Fruit fly (Drosophila melanogaster) whole organism, embryonic: ENCODE data around the gene Mondo.

Experiments
- Adf1 ChIP-seq: fragments of 200-800 bp; sonication (Bioruptor generic); IDR thresholded peaks from 2 replicates; pipeline ENCODE4 v1.3.6; 2022; ENCODE audit warnings: missing biosample characterization, missing genetic modification characterization
- CG10543 ChIP-seq: fragments of 200-800 bp; sonication (Bioruptor generic); optimal IDR thresholded peaks from 3 replicates; lab custom pipeline; 2017; ENCODE audit warnings: missing biosample characterization, mild to moderate bottlenecking, missing genetic modification characterization, moderate library complexity
- CG12155 ChIP-seq: fragments of 200-800 bp; sonication (Bioruptor generic); optimal IDR thresholded peaks from 3 replicates; lab custom pipeline; 2016; ENCODE audit warnings: missing biosample characterization, missing genetic modification characterization
- CG13287 ChIP-seq: fragments of 200-800 bp; sonication (Bioruptor generic); IDR thresholded peaks from 2 replicates; pipeline ENCODE4 v1.3.6; 2022; ENCODE audit warnings: missing biosample characterization, missing genetic modification characterization; ENCODE audit not compliant: partially characterized antibody
- CG13424 ChIP-seq: fragments of 200-800 bp; sonication (Bioruptor generic); optimal IDR thresholded peaks from 2 replicates; lab custom pipeline; 2019; ENCODE audit warnings: missing biosample characterization, mild to moderate bottlenecking, missing genetic modification characterization, moderate library complexity
- CG14965 ChIP-seq: fragments of 200-800 bp; sonication (Bioruptor generic); optimal IDR thresholded peaks from 2 replicates; lab custom pipeline; 2016; ENCODE audit warnings: missing biosample characterization, missing genetic modification characterization, borderline replicate concordance
- CG15696 ChIP-seq: fragments of 200-800 bp; sonication (Bioruptor generic); optimal IDR thresholded peaks from 2 replicates; lab custom pipeline; 2019; ENCODE audit warnings: missing biosample characterization, mild to moderate bottlenecking, missing genetic modification characterization, moderate library complexity
- CG17359 ChIP-seq: fragments of 200-800 bp; sonication (Bioruptor generic); optimal IDR thresholded peaks from 3 replicates; lab custom pipeline; 2018; ENCODE audit warnings: missing biosample characterization, mild to moderate bottlenecking, missing genetic modification characterization, moderate library complexity
- CG18599 ChIP-seq: fragments of 200-800 bp; sonication (Bioruptor generic); optimal IDR thresholded peaks from 3 replicates; lab custom pipeline; 2017; ENCODE audit warnings: missing biosample characterization, missing genetic modification characterization, mild to moderate bottlenecking, moderate library complexity, missing genetic modification reagents
- CG32767 ChIP-seq: fragments of 200-800 bp; sonication (Bioruptor generic); IDR thresholded peaks from 2 replicates; pipeline ENCODE4 v1.3.6; 2022; ENCODE audit warnings: missing biosample characterization, missing genetic modification characterization
- CG34376 ChIP-seq: fragments of 200-800 bp; sonication (Bioruptor generic); optimal IDR thresholded peaks from 2 replicates; lab custom pipeline; 2018; ENCODE audit warnings: missing biosample characterization, mild to moderate bottlenecking, missing genetic modification characterization
- CG6689 ChIP-seq: fragments of 200-800 bp; sonication (Bioruptor generic); IDR thresholded peaks from 2 replicates; pipeline ENCODE4 v1.3.6; 2022; ENCODE audit warnings: missing biosample characterization, missing genetic modification characterization
- CG7357 ChIP-seq: fragments of 200-800 bp; sonication (Bioruptor generic); IDR thresholded peaks from 3 replicates; pipeline ENCODE4 v1.3.6; 2022; ENCODE audit warnings: missing biosample characterization, missing genetic modification characterization
- CG7987 ChIP-seq: fragments of 200-800 bp; sonication (Bioruptor generic); optimal IDR thresholded peaks from 2 replicates; lab custom pipeline; 2018; ENCODE audit warnings: missing biosample characterization, mild to moderate bottlenecking, missing genetic modification characterization, moderate library complexity
- CG8290 ChIP-seq, 3 experiments: fragments of 200-800 bp; sonication (Bioruptor generic); optimal IDR thresholded peaks; 2 replicates each; lab custom pipeline; 2016 to 2019; ENCODE audit warnings: missing biosample characterization in 3 of 3, missing genetic modification characterization in 3 of 3, mild to moderate bottlenecking in 2 of 3, moderate library complexity in 1 of 3
- CG8924 ChIP-seq: fragments of 200-800 bp; optimal IDR thresholded peaks from 3 replicates; lab custom pipeline; 2019; ENCODE audit warnings: missing biosample characterization, mild to moderate bottlenecking, missing genetic modification characterization, moderate library complexity
- CTCF ChIP-seq: fragments of 200-800 bp; sonication (Bioruptor generic); optimal IDR thresholded peaks from 2 replicates; lab custom pipeline; 2017; ENCODE audit warnings: missing biosample characterization, mild to moderate bottlenecking, missing genetic modification characterization, moderate library complexity
- Deaf1 ChIP-seq: fragments of 200-800 bp; optimal IDR thresholded peaks from 3 replicates; lab custom pipeline; 2019; ENCODE audit warnings: missing biosample characterization, mild to moderate bottlenecking, missing genetic modification characterization, moderate library complexity
- Fer1 ChIP-seq: fragments of 200-800 bp; sonication (Bioruptor generic); optimal IDR thresholded peaks from 2 replicates; lab custom pipeline; 2017; ENCODE audit warnings: missing biosample characterization, mild to moderate bottlenecking, missing genetic modification characterization
- Hand ChIP-seq: fragments of 200-800 bp; sonication (Bioruptor generic); optimal IDR thresholded peaks from 2 replicates; lab custom pipeline; 2017; ENCODE audit warnings: mild to moderate bottlenecking, missing biosample characterization, missing genetic modification reagents, missing genetic modification characterization
- HmgD ChIP-seq: fragments of 200-800 bp; sonication (Bioruptor generic); optimal IDR thresholded peaks from 3 replicates; lab custom pipeline; 2016; ENCODE audit warnings: missing biosample characterization, missing genetic modification characterization
- Hr78 ChIP-seq, 2 experiments: fragments of 200-800 bp in 1 of 2; fragments of >200 bp in 1 of 2; sonication (Bioruptor generic) in 1 of 2; optimal IDR thresholded peaks; 2 replicates each; lab custom pipeline; 2017 to 2019; ENCODE audit warnings: missing biosample characterization in 2 of 2, missing genetic modification characterization in 2 of 2, mild to moderate bottlenecking in 1 of 2, moderate library complexity in 1 of 2
- Med ChIP-seq: fragments of 200-800 bp; sonication (Bioruptor generic); peaks from one replicate; lab custom pipeline; 2016; ENCODE audit warnings: missing biosample characterization, missing genetic modification characterization, mild to moderate bottlenecking, inconsistent platforms, moderate library complexity
- Nf-YB ChIP-seq: fragments of 200-800 bp; sonication (Bioruptor generic); optimal IDR thresholded peaks from 3 replicates; lab custom pipeline; 2019; ENCODE audit warnings: missing biosample characterization, mild to moderate bottlenecking, missing genetic modification characterization, moderate library complexity
- abd-A ChIP-seq: fragments of 200-800 bp; sonication (Bioruptor generic); optimal IDR thresholded peaks from 3 replicates; lab custom pipeline; 2019; ENCODE audit warnings: missing biosample characterization, mild to moderate bottlenecking, missing genetic modification characterization, moderate library complexity
- chif ChIP-seq, 2 experiments: fragments of 200-800 bp; sonication (Bioruptor generic); optimal IDR thresholded peaks; 3 replicates each; lab custom pipeline; 2016; ENCODE audit warnings: missing biosample characterization in 2 of 2, missing genetic modification characterization in 2 of 2
- chinmo ChIP-seq: fragments of 200-800 bp; sonication (Bioruptor generic); IDR thresholded peaks from 4 replicates; pipeline ENCODE4 v1.3.6; 2022; ENCODE audit warnings: missing biosample characterization, missing genetic modification characterization; ENCODE audit not compliant: partially characterized antibody
- chm ChIP-seq: fragments of 200-800 bp; sonication (Bioruptor generic); IDR thresholded peaks from 2 replicates; pipeline ENCODE4 v1.3.6; 2022; ENCODE audit warnings: missing biosample characterization, missing genetic modification characterization
- chn ChIP-seq: fragments of 200-800 bp; sonication (Bioruptor generic); optimal IDR thresholded peaks from 2 replicates; lab custom pipeline; 2016; ENCODE audit warnings: missing biosample characterization, missing genetic modification characterization
- da ChIP-seq: fragments of 200-800 bp; sonication (Bioruptor generic); optimal IDR thresholded peaks from 2 replicates; lab custom pipeline; 2016; ENCODE audit warnings: missing biosample characterization, missing genetic modification characterization
- dm ChIP-seq: fragments of 200-800 bp; sonication (Bioruptor generic); optimal IDR thresholded peaks from 3 replicates; lab custom pipeline; 2016; ENCODE audit warnings: missing biosample characterization, missing genetic modification characterization
- exex ChIP-seq: fragments of 200-800 bp; sonication (Bioruptor generic); optimal IDR thresholded peaks from 4 replicates; lab custom pipeline; 2018; ENCODE audit warnings: missing biosample characterization, mild to moderate bottlenecking, missing genetic modification characterization, moderate library complexity
- kay ChIP-seq: fragments of 200-800 bp; sonication (Bioruptor generic); optimal IDR thresholded peaks from 2 replicates; lab custom pipeline; 2016; ENCODE audit warnings: missing biosample characterization, missing genetic modification characterization
- ken ChIP-seq: fragments of 200-800 bp; sonication (Bioruptor generic); IDR thresholded peaks from 3 replicates; pipeline ENCODE4 v1.3.6; 2022; ENCODE audit warnings: missing biosample characterization, missing genetic modification characterization
- kni ChIP-seq: fragments of 200-800 bp; sonication (Bioruptor generic); optimal IDR thresholded peaks from 3 replicates; lab custom pipeline; 2017; ENCODE audit warnings: mild to moderate bottlenecking, missing biosample characterization, missing genetic modification reagents, missing genetic modification characterization
- lab ChIP-seq: fragments of 200-800 bp; sonication (Bioruptor generic); optimal IDR thresholded peaks from 3 replicates; lab custom pipeline; 2017; ENCODE audit warnings: missing biosample characterization, missing genetic modification characterization, mild to moderate bottlenecking, moderate library complexity, missing genetic modification reagents
- lbe ChIP-seq: fragments of 200-800 bp; sonication (Bioruptor generic); optimal IDR thresholded peaks from 2 replicates; lab custom pipeline; 2016; ENCODE audit warnings: missing biosample characterization, mild to moderate bottlenecking, missing genetic modification characterization
- mirr ChIP-seq: fragments of 200-800 bp; sonication (Bioruptor generic); optimal IDR thresholded peaks from 3 replicates; lab custom pipeline; 2018; ENCODE audit warnings: missing biosample characterization, mild to moderate bottlenecking, missing genetic modification characterization
- pita ChIP-seq: fragments of 200-800 bp; sonication (Bioruptor generic); optimal IDR thresholded peaks from 2 replicates; lab custom pipeline; 2017; ENCODE audit warnings: missing biosample characterization, mild to moderate bottlenecking, missing genetic modification characterization
- run ChIP-seq: fragments of 200-800 bp; sonication (Bioruptor generic); optimal IDR thresholded peaks from 3 replicates; lab custom pipeline; 2018; ENCODE audit warnings: missing biosample characterization, mild to moderate bottlenecking, missing genetic modification characterization
- scrt ChIP-seq: fragments of 200-800 bp; sonication (Bioruptor generic); optimal IDR thresholded peaks from 2 replicates; lab custom pipeline; 2018; ENCODE audit warnings: missing biosample characterization, mild to moderate bottlenecking, missing genetic modification characterization, moderate library complexity
- sna ChIP-seq: fragments of 200-800 bp; sonication (Bioruptor generic); IDR thresholded peaks from 2 replicates; pipeline ENCODE4 v1.3.6; 2022; ENCODE audit warnings: missing biosample characterization, missing genetic modification characterization; ENCODE audit not compliant: partially characterized antibody
- sqz ChIP-seq: fragments of 200-800 bp; sonication (Bioruptor generic); optimal IDR thresholded peaks from 3 replicates; lab custom pipeline; 2018; ENCODE audit warnings: missing biosample characterization, mild to moderate bottlenecking, missing genetic modification characterization
- sug ChIP-seq: fragments of 200-800 bp; optimal IDR thresholded peaks from 2 replicates; lab custom pipeline; 2019; ENCODE audit warnings: missing biosample characterization, mild to moderate bottlenecking, missing genetic modification characterization, moderate library complexity
- tna ChIP-seq: fragments of 200-800 bp; sonication (Bioruptor generic); IDR thresholded peaks from 2 replicates; pipeline ENCODE4 v1.3.6; 2022; ENCODE audit warnings: missing biosample characterization, missing genetic modification characterization; ENCODE audit not compliant: partially characterized antibody
- twi ChIP-seq: fragments of 200-800 bp; optimal IDR thresholded peaks from 2 replicates; lab custom pipeline; 2019; ENCODE audit warnings: missing biosample characterization, mild to moderate bottlenecking, missing genetic modification characterization, moderate library complexity
- unc-4 ChIP-seq: fragments of 200-800 bp; sonication (Bioruptor generic); IDR thresholded peaks from 2 replicates; pipeline ENCODE4 v1.3.6; 2022; ENCODE audit warnings: missing biosample characterization, missing genetic modification characterization; ENCODE audit not compliant: partially characterized antibody

The Mondo gene

DNA sequence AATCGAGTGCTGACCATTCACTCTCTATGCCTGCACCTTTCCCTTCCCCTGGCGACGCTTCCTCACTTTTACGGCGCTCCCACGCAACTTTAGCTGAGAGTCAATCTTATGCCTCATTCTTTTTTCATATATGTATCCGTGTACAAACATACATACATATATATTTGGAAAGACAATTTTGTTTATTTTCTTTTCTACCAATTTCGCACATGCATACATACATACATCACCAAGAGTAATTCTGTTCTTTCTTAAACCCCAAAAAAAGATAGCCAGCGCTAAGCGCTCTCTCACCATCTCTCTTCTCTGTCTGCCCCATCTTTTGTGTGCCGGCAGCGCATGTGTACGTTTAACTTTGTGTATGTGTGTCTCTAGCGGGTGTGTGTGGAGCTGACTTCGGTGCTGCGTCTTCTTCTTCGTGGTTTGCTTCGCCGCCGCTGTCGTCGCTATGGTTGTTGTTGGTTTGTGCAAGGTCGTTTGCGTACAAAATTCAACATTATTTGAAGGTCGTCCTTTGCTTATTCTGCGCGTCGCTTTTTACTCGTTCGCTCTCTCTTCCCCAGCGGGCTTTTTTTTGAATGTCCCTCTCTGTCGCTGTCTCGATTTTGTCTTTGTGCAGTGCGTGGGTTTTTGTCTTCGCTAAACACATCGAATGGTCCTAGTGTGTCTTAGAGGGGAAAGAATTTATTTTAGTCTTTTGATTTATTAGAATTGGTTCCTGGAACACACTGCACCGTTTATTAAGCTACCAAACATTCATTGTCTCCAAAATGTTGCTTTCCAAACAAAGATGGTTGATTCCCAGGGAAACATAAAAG lies 59.1 kb downstream of the Mondo start (continued):
- peak; percentile 88 for TF ChIP-seq Adf1 (GFP tag; lab: Robert Waterston, UW)
- no peak for TF ChIP-seq Hand (GFP tag; lab: Kevin White, UChicago)
- TF ChIP-seq run (tag; lab: Kevin White, UChicago): peak; percentile 16
- peak; percentile 11 for TF ChIP-seq CG8290 (GFP tag; optimal IDR thresholded peaks at IDR 0.05; lab: Kevin White, UChicago)
- no peak for TF ChIP-seq CG8290 (tag; optimal IDR thresholded peaks at IDR 0.05; lab: Kevin White, UChicago)
- TF ChIP-seq chm (GFP tag; lab: Robert Waterston, UW): 0 out of 2 replicates have a peak, but pooled peaks have one; percentile 48
- TF ChIP-seq CG10543 (GFP tag; lab: Kevin White, UChicago): peak; percentile 84
- peak; percentile 55 for TF ChIP-seq CTCF (GFP tag; lab: Kevin White, UChicago)
- peak; percentile 76 for TF ChIP-seq kni (GFP tag; lab: Kevin White, UChicago)
- TF ChIP-seq CG13287: peak; percentile 56; the same call in 1 of the 2 replicates
- TF ChIP-seq CG17359 (tag; lab: Kevin White, UChicago): no peak
- TF ChIP-seq chn (GFP tag; lab: Kevin White, UChicago): peak; percentile 29
- peak; percentile 22 for TF ChIP-seq dm
- TF ChIP-seq lbe (GFP tag; lab: Kevin White, UChicago): peak; percentile 78
- TF ChIP-seq sqz (GFP tag; lab: Kevin White, UChicago): peak; percentile 55
- TF ChIP-seq CG18599: peak; percentile 20
- peak; percentile 17 for TF ChIP-seq CG7987 (GFP tag; lab: Kevin White, UChicago)
- peak; percentile 53 for TF ChIP-seq Nf-YB
- TF ChIP-seq pita: peak; percentile 31
- no peak for TF ChIP-seq ken (GFP tag; lab: Robert Waterston, UW)
- TF ChIP-seq chinmo (GFP tag; lab: Robert Waterston, UW): peak; percentile 100
- TF ChIP-seq CG12155 (GFP tag; lab: Kevin White, UChicago): peak; percentile 72
- TF ChIP-seq Med: peak; percentile 43
- peak; percentile 56 for TF ChIP-seq sug
- TF ChIP-seq tna (GFP tag; lab: Robert Waterston, UW): 0 out of 2 replicates have a peak, but pooled peaks have one; percentile 20
- peak; percentile 22 for TF ChIP-seq CG8924 (tag; lab: Kevin White, UChicago)
- peak; percentile 28 for TF ChIP-seq Fer1 (GFP tag; lab: Kevin White, UChicago)
- peak; percentile 31 for TF ChIP-seq lab (GFP tag; lab: Kevin White, UChicago)
- TF ChIP-seq CG6689 (GFP tag; lab: Robert Waterston, UW): 0 out of 2 replicates have a peak, but pooled peaks have one; percentile 16
- peak in 1 of 2 experiments; percentile 84 for TF ChIP-seq Hr78 (GFP tag; optimal IDR thresholded peaks at IDR 0.05; lab: Kevin White, UChicago)
- TF ChIP-seq CG32767 (GFP tag; lab: Robert Waterston, UW): peak; percentile 63; the same call in 1 of the 2 replicates
- TF ChIP-seq CG7357 (GFP tag; lab: Robert Waterston, UW): no peak
- TF ChIP-seq HmgD: peak; percentile 31
- TF ChIP-seq scrt (GFP tag; lab: Kevin White, UChicago): peak; percentile 15
- no peak for TF ChIP-seq CG13424 (tag; lab: Kevin White, UChicago)
- no peak for TF ChIP-seq kay (GFP tag; lab: Kevin White, UChicago)
- TF ChIP-seq CG34376 (GFP tag; lab: Kevin White, UChicago): peak; percentile 68
- TF ChIP-seq CG14965: no peak
- peak; percentile 92 for TF ChIP-seq Deaf1 (tag; lab: Kevin White, UChicago)
- peak; percentile 66 for TF ChIP-seq mirr (GFP tag; lab: Kevin White, UChicago)
- peak; percentile 35; the same call in 1 of the 2 replicates for TF ChIP-seq sna (GFP tag; lab: Robert Waterston, UW)
- TF ChIP-seq abd-A (tag; lab: Kevin White, UChicago): peak; percentile 91
- peak; percentile 35; the same call in 1 of the 2 replicates for TF ChIP-seq unc-4 (GFP tag; lab: Robert Waterston, UW)
- peak; percentile 20 for TF ChIP-seq exex (tag; lab: Kevin White, UChicago)
- no peak for TF ChIP-seq chif (GFP tag; optimal IDR thresholded peaks at IDR 0.05; lab: Kevin White, UChicago)
- no peak for TF ChIP-seq da
- peak; percentile 11 for TF ChIP-seq twi (tag; lab: Kevin White, UChicago)
- no peak for TF ChIP-seq CG15696 (tag; lab: Kevin White, UChicago)
